Worm (Caenorhabditis elegans) whole organism, early embryonic: Measurements from ENCODE around the gene nhr-269.

Source experiments
- B0310.2 ChIP-seq: sonication (generic microtip); optimal IDR thresholded peaks from 2 replicates; lab custom pipeline; 2016; ENCODE audit warnings: mild to moderate bottlenecking, missing genetic modification characterization, missing compliant biosample characterization
- F13C5.2 ChIP-seq: sonication (generic microtip); optimal IDR thresholded peaks from 2 replicates; lab custom pipeline; 2017; ENCODE audit warnings: mild to moderate bottlenecking, missing genetic modification characterization, inconsistent platforms, missing compliant biosample characterization
- aly-1 ChIP-seq: sonication (generic microtip); optimal IDR thresholded peaks from 2 replicates; lab custom pipeline; 2016; ENCODE audit warnings: missing genetic modification characterization, missing compliant biosample characterization
- ama-1 ChIP-seq: fragments of 150-350 bp; optimal IDR thresholded peaks from 2 replicates; lab custom pipeline; 2014
- ceh-13 ChIP-seq: fragments of 200-800 bp; sonication (Bioruptor generic); optimal IDR thresholded peaks from 2 replicates; lab custom pipeline; 2018; ENCODE audit warnings: mild to moderate bottlenecking, missing genetic modification characterization, missing compliant biosample characterization
- ceh-36 ChIP-seq: sonication (generic microtip); optimal IDR thresholded peaks from 2 replicates; lab custom pipeline; 2016; ENCODE audit warnings: missing genetic modification characterization, inconsistent platforms, missing compliant biosample characterization
- flt-1 ChIP-seq: fragments of 200-800 bp; sonication (Bioruptor generic); IDR thresholded peaks from 2 replicates; pipeline ENCODE4 v1.3.6; 2022; ENCODE audit warnings: missing genetic modification characterization, missing compliant biosample characterization
- hmg-4 ChIP-seq: fragments of 200-800 bp; sonication (Bioruptor generic); optimal IDR thresholded peaks from 2 replicates; lab custom pipeline; 2018; ENCODE audit warnings: mild to moderate bottlenecking, missing genetic modification characterization, missing compliant biosample characterization
- hnd-1 ChIP-seq: sonication (generic microtip); optimal IDR thresholded peaks from 2 replicates; lab custom pipeline; 2016; ENCODE audit warnings: missing genetic modification characterization, missing compliant biosample characterization
- scrt-1 ChIP-seq: fragments of 200-800 bp; sonication (Bioruptor generic); IDR thresholded peaks from 2 replicates; pipeline ENCODE4 v1.3.6; 2022; ENCODE audit warnings: missing genetic modification characterization, missing compliant biosample characterization
- tbx-11 ChIP-seq: fragments of 200-800 bp; sonication (Bioruptor generic); IDR thresholded peaks from 2 replicates; pipeline ENCODE4 v1.3.6; 2022; ENCODE audit warnings: missing genetic modification characterization, missing compliant biosample characterization
- tra-4 ChIP-seq: sonication (generic microtip); optimal IDR thresholded peaks from 2 replicates; lab custom pipeline; 2017; ENCODE audit warnings: missing genetic modification characterization, missing compliant biosample characterization

- TF ChIP-seq ama-1 (lab: Kevin White, UChicago) (no peak), B0310.2 (tag; lab: Kevin White, UChicago) (no peak), aly-1 (no peak), flt-1 (GFP tag; lab: Robert Waterston, UW) (no peak), scrt-1 (GFP tag; lab: Robert Waterston, UW) (no peak), tbx-11 (GFP tag; lab: Robert Waterston, UW) (no peak), hmg-4 (GFP tag; lab: Kevin White, UChicago) (no peak), tra-4 (no peak), ceh-36 (tag; lab: Kevin White, UChicago) (no peak), ceh-13 (GFP tag; lab: Kevin White, UChicago) (no peak), F13C5.2 (no peak), hnd-1 (tag; lab: Kevin White, UChicago) (no peak)
Measured at ce11 chrV:15412625-15413024, 43.0 kb upstream of the nhr-269 start, which contains the start of gene srbc-63.
